Worm (Caenorhabditis elegans) whole organism, L2 larva: Measurements from ENCODE around the gene srlf-37.
A peak's percentile ranks its signal among the peaks of the same experiment; 100 is the strongest.

Experiments
- C34F6.9 ChIP-seq: fragments of 150-350 bp; optimal IDR thresholded peaks from 2 replicates; lab custom pipeline; 2014; ENCODE audit warnings: missing biosample characterization, missing genetic modification characterization
- F13H6.1 ChIP-seq: sonication (generic microtip); optimal IDR thresholded peaks from 2 replicates; lab custom pipeline; 2016; ENCODE audit warnings: missing genetic modification characterization, missing compliant biosample characterization
- R02D3.7 ChIP-seq: fragments of 150-350 bp; optimal IDR thresholded peaks from 2 replicates; lab custom pipeline; 2014; ENCODE audit warnings: missing biosample characterization, missing genetic modification characterization
- Y55F3AM.14 ChIP-seq: fragments of 200-800 bp; sonication (Bioruptor generic); optimal IDR thresholded peaks from 2 replicates; lab custom pipeline; 2018; ENCODE audit warnings: mild to moderate bottlenecking, missing genetic modification characterization, missing compliant biosample characterization
- ZK546.5 ChIP-seq: sonication (generic microtip); optimal IDR thresholded peaks from 2 replicates; lab custom pipeline; 2017; ENCODE audit warnings: missing biosample characterization, missing genetic modification characterization
- alr-1 ChIP-seq: fragments of 150-350 bp; optimal IDR thresholded peaks from 2 replicates; lab custom pipeline; 2014; ENCODE audit warnings: missing biosample characterization, missing genetic modification characterization
- aly-2 ChIP-seq: fragments of 150-350 bp; optimal IDR thresholded peaks from 2 replicates; lab custom pipeline; 2014; ENCODE audit warnings: missing biosample characterization, missing genetic modification characterization
- blmp-1 ChIP-seq: sonication (generic microtip); optimal IDR thresholded peaks from 2 replicates; lab custom pipeline; 2017; ENCODE audit warnings: missing genetic modification characterization, mild to moderate bottlenecking, missing compliant biosample characterization, antibody characterized with exemption, moderate library complexity; ENCODE audit not compliant: insufficient read depth
- ceh-16 ChIP-seq: fragments of 150-350 bp; optimal IDR thresholded peaks from 2 replicates; lab custom pipeline; 2014; ENCODE audit warnings: missing biosample characterization, missing genetic modification characterization
- crh-2 ChIP-seq: sonication (generic microtip); optimal IDR thresholded peaks from 2 replicates; lab custom pipeline; 2017; ENCODE audit warnings: missing biosample characterization, missing genetic modification characterization
- dmd-4 ChIP-seq: sonication (generic microtip); optimal IDR thresholded peaks from 2 replicates; lab custom pipeline; 2017; ENCODE audit warnings: missing biosample characterization, missing genetic modification characterization
- elt-1 ChIP-seq: fragments of 150-350 bp; optimal IDR thresholded peaks from 2 replicates; lab custom pipeline; 2014; ENCODE audit warnings: missing biosample characterization, missing genetic modification characterization
- elt-3 ChIP-seq: sonication (generic microtip); optimal IDR thresholded peaks from 2 replicates; lab custom pipeline; 2017; ENCODE audit warnings: missing biosample characterization, missing genetic modification characterization
- lin-13 ChIP-seq: fragments of 150-350 bp; optimal IDR thresholded peaks from 2 replicates; lab custom pipeline; 2014; ENCODE audit warnings: missing biosample characterization, missing genetic modification reagents, missing genetic modification characterization
- lin-39 ChIP-seq: fragments of 150-350 bp; optimal IDR thresholded peaks from 2 replicates; lab custom pipeline; 2014; ENCODE audit warnings: missing biosample characterization, missing genetic modification reagents, missing genetic modification characterization
- lsy-2 ChIP-seq, 2 experiments: fragments of 150-350 bp in 1 of 2; sonication (generic microtip) in 1 of 2; optimal IDR thresholded peaks; 2 replicates each; lab custom pipeline; 2014 to 2017; ENCODE audit warnings: missing biosample characterization in 2 of 2, missing genetic modification characterization in 2 of 2
- mab-5 ChIP-seq: fragments of 150-350 bp; optimal IDR thresholded peaks from 2 replicates; lab custom pipeline; 2014; ENCODE audit warnings: missing biosample characterization, missing genetic modification characterization
- mbf-1 ChIP-seq: sonication (generic microtip); optimal IDR thresholded peaks from 2 replicates; lab custom pipeline; 2017; ENCODE audit warnings: missing biosample characterization, missing genetic modification characterization
- nhr-10 ChIP-seq: sonication (generic microtip); optimal IDR thresholded peaks from 2 replicates; lab custom pipeline; 2017; ENCODE audit warnings: missing biosample characterization, missing genetic modification characterization
- nhr-129 ChIP-seq: fragments of 150-350 bp; optimal IDR thresholded peaks from 2 replicates; lab custom pipeline; 2014; ENCODE audit warnings: missing biosample characterization, missing genetic modification characterization
- nhr-23 ChIP-seq: fragments of 150-350 bp; optimal IDR thresholded peaks from 2 replicates; lab custom pipeline; 2014; ENCODE audit warnings: missing biosample characterization, missing genetic modification reagents, missing genetic modification characterization
- nhr-237 ChIP-seq: fragments of 150-350 bp; optimal IDR thresholded peaks from 2 replicates; lab custom pipeline; 2014; ENCODE audit warnings: missing biosample characterization, missing genetic modification characterization
- nhr-25 ChIP-seq: fragments of 150-350 bp; sonication (generic microtip); optimal IDR thresholded peaks from 3 replicates; lab custom pipeline; 2014; ENCODE audit warnings: missing biosample characterization, missing genetic modification characterization
- nhr-6 ChIP-seq: fragments of 150-350 bp; optimal IDR thresholded peaks from 2 replicates; lab custom pipeline; 2014; ENCODE audit warnings: missing biosample characterization, missing genetic modification characterization
- nhr-77 ChIP-seq: fragments of 150-350 bp; optimal IDR thresholded peaks from 2 replicates; lab custom pipeline; 2014; ENCODE audit warnings: missing biosample characterization, missing genetic modification characterization
- sem-4 ChIP-seq: fragments of 150-350 bp; optimal IDR thresholded peaks from 2 replicates; lab custom pipeline; 2014; ENCODE audit warnings: missing biosample characterization, missing genetic modification reagents, missing genetic modification characterization
- skn-1 ChIP-seq: sonication (generic microtip); optimal IDR thresholded peaks from 2 replicates; lab custom pipeline; 2017; ENCODE audit warnings: missing biosample characterization, missing genetic modification characterization
- sma-3 ChIP-seq: sonication (generic microtip); optimal IDR thresholded peaks from 2 replicates; lab custom pipeline; 2016; ENCODE audit warnings: missing genetic modification reagents, missing genetic modification characterization, missing compliant biosample characterization
- sma-9 ChIP-seq, 2 experiments: fragments of 150-350 bp in 1 of 2; sonication (generic microtip) in 1 of 2; optimal IDR thresholded peaks; 2 replicates each; lab custom pipeline; 2014 to 2016; ENCODE audit warnings: missing genetic modification characterization in 2 of 2, mild to moderate bottlenecking in 1 of 2, missing biosample characterization in 1 of 2, missing compliant biosample characterization in 1 of 2, missing genetic modification reagents in 1 of 2, moderate library complexity in 1 of 2
- snpc-4 ChIP-seq: fragments of 150-350 bp; optimal IDR thresholded peaks from 2 replicates; lab custom pipeline; 2014; ENCODE audit warnings: missing biosample characterization, missing genetic modification characterization
- unc-39 ChIP-seq: fragments of 150-350 bp; optimal IDR thresholded peaks from 2 replicates; lab custom pipeline; 2014; ENCODE audit warnings: missing biosample characterization, missing genetic modification characterization
- unc-55 ChIP-seq: fragments of 150-350 bp; sonication (generic microtip); optimal IDR thresholded peaks from 3 replicates; lab custom pipeline; 2014; ENCODE audit warnings: missing biosample characterization, missing genetic modification reagents, missing genetic modification characterization
- unc-62 ChIP-seq: fragments of 150-350 bp; optimal IDR thresholded peaks from 2 replicates; lab custom pipeline; 2014; ENCODE audit warnings: missing biosample characterization, missing genetic modification reagents, missing genetic modification characterization
- zag-1 ChIP-seq: fragments of 150-350 bp; optimal IDR thresholded peaks from 2 replicates; lab custom pipeline; 2014; ENCODE audit warnings: missing biosample characterization, missing genetic modification characterization
- ztf-1 ChIP-seq: fragments of 200-800 bp; sonication (Bioruptor generic); conservative IDR thresholded peaks from 2 replicates; pipeline ENCODE4 v1.3.6; 2022; ENCODE audit warnings: missing genetic modification characterization, missing compliant biosample characterization
- ztf-4 ChIP-seq: fragments of 150-350 bp; optimal IDR thresholded peaks from 2 replicates; lab custom pipeline; 2014; ENCODE audit warnings: missing biosample characterization, missing genetic modification characterization

The srlf-37 gene

DNA sequence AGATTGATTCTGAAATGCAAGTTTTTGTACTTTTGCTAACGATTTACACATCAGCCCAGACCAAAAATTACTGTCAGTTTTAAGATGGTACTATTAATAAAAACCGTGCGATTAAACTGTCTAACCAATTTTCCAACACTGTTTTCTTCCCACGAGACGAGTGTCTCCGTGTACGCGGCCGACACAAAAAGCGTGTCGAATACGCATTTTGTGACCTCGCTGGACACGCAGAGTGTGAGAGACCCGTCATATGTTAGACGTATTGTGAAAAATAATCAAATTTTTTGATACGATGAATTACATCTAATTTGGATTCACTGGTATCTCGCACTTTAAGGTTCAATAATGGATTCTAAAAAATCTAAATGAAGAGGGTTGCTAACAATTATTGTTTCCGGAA lies 31.6 kb upstream of the srlf-37 start (continued):
- no peak for TF ChIP-seq elt-1 (tag; lab: Kevin White, UChicago)
- no peak for TF ChIP-seq nhr-77
- TF ChIP-seq R02D3.7 (tag; lab: Kevin White, UChicago) = no peak
- no peak for TF ChIP-seq lin-39 (tag; lab: Kevin White, UChicago)
- no peak for TF ChIP-seq zag-1 (tag; lab: Kevin White, UChicago)
- no peak for TF ChIP-seq dmd-4 (tag; lab: Kevin White, UChicago)
- TF ChIP-seq crh-2 = peak; percentile 47
- no peak for TF ChIP-seq ztf-4 (tag; lab: Kevin White, UChicago)
- TF ChIP-seq sma-3 (GFP tag; lab: Kevin White, UChicago) = no peak
- TF ChIP-seq Y55F3AM.14 (GFP tag; lab: Kevin White, UChicago) = no peak
- no peak for TF ChIP-seq lin-13 (GFP tag; lab: Kevin White, UChicago)
- no peak for TF ChIP-seq ZK546.5
- peak; percentile 25 for TF ChIP-seq nhr-25 (tag; lab: Kevin White, UChicago)
- peak; percentile 74 for TF ChIP-seq snpc-4 (tag; lab: Kevin White, UChicago)

DNA sequence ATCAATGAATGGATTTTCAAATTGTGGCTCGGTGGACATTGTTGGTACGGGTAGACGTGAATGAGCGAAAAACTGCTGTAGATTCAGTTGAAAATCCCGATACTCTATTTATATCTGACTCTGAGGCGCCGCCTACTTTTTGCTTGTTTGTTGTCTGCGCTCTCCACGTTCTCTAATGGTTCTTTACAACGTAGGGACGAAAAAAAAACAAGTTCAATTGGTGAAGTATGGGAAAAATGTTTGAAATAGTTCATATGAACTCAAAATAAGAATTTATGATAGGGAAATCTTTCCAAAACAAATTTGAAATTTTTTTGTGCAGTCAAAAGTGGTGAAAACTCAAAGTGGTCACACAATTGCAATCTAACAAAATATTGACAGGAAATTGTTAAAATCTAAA lies 30.9 kb upstream of the srlf-37 start, which contains the start of gene F48G7.10:
Gene F48G7.10, minus strand, starts transcription at position 101 of the 400 bp plus-strand sequence.
- TF ChIP-seq ztf-1 (GFP tag; lab: Robert Waterston, UW) = no peak
- no peak for TF ChIP-seq lin-13 (GFP tag; lab: Kevin White, UChicago)
- no peak for TF ChIP-seq mab-5 (tag; lab: Kevin White, UChicago)
- no peak for TF ChIP-seq crh-2
- TF ChIP-seq lsy-2 (tag; optimal IDR thresholded peaks at IDR 0.05; lab: Kevin White, UChicago) = no peak
- no peak for TF ChIP-seq ceh-16 (tag; lab: Kevin White, UChicago)
- TF ChIP-seq aly-2 (tag; lab: Kevin White, UChicago) = no peak
- no peak for TF ChIP-seq blmp-1 (tag; lab: Kevin White, UChicago)
- no peak for TF ChIP-seq nhr-10
- TF ChIP-seq nhr-25 (tag; lab: Kevin White, UChicago) = no peak
- TF ChIP-seq nhr-237 (tag; lab: Kevin White, UChicago) = no peak
- no peak for TF ChIP-seq ztf-4 (tag; lab: Kevin White, UChicago)
- TF ChIP-seq ZK546.5 = no peak

DNA sequence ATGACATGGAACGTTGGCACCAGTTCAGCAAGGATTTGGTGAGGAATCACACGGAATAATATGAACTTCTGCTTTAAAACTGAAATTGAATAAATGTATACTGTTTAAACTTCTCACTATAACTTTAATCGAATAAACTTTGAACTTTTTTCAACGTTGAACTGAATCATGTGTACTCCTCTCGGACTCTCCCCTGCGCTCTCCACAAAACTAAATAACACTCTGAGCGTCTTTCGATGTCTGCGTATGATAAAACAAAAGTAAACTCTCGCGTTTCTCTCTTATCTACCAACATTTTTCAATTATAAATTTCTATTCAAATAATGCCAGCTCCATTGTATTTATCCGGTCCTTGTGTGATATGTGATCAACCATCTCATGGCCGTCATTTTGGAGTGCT lies 27.8 kb upstream of the srlf-37 start:
- TF ChIP-seq nhr-23 (tag; lab: Kevin White, UChicago) (no peak), skn-1 (no peak), blmp-1 (tag; lab: Kevin White, UChicago) (no peak), sem-4 (no peak), unc-55 (peak; percentile 48), F13H6.1 (no peak), unc-39 (tag; lab: Kevin White, UChicago) (no peak), nhr-237 (tag; lab: Kevin White, UChicago) (no peak), lsy-2 (tag; optimal IDR thresholded peaks at IDR 0.05; lab: Kevin White, UChicago) (no peak), nhr-129 (peak; percentile 15), C34F6.9 (peak; percentile 13), unc-62 (no peak), sma-9 (GFP tag; optimal IDR thresholded peaks at IDR 0.05; lab: Kevin White, UChicago) (peak; percentile 24), sma-9 (tag; optimal IDR thresholded peaks at IDR 0.05; lab: Kevin White, UChicago) (no peak)

- TF ChIP-seq lin-39 (tag; lab: Kevin White, UChicago) (no peak), nhr-237 (tag; lab: Kevin White, UChicago) (no peak), nhr-6 (tag; lab: Kevin White, UChicago) (no peak), alr-1 (no peak), ceh-16 (tag; lab: Kevin White, UChicago) (no peak), mbf-1 (tag; lab: Kevin White, UChicago) (no peak), elt-3 (tag; lab: Kevin White, UChicago) (no peak)
- TF ChIP-seq, all 48 proteins: peak for 0
Observed at ce11 chrV:628527-628926, 24.5 kb upstream of the srlf-37 start, which contains the start of gene F48G7.9. Gene F48G7.9 (minus strand): TSS chrV:628627.
